Fruit fly (Drosophila melanogaster) Kc167 (cell line): ENCODE measurements around the gene CG10591.

Experiments used
- Sin3A ChIP-seq: fragments of >200 bp; optimal IDR thresholded peaks from 2 replicates; lab custom pipeline; 2018; ENCODE audit warnings: missing external identifiers
- psq ChIP-seq: fragments of >200 bp; optimal IDR thresholded peaks from 2 replicates; lab custom pipeline; 2017; ENCODE audit warnings: missing external identifiers
- ttk ChIP-seq: sonication (Bioruptor generic); optimal IDR thresholded peaks from 2 replicates; lab custom pipeline; 2017; ENCODE audit warnings: missing external identifiers

dm6 chr3L:5640689-5641088 lies 41.2 kb upstream of the CG10591 start:
- TF ChIP-seq ttk (lab: Kevin White, UChicago) (no peak), psq (lab: Kevin White, UChicago) (no peak), Sin3A (no peak)
